1 fruit fly cellular context compared by ENCODE assay signal in genomic region chr3L:3454921-3455554, dm6.
A peak's percentile ranks its signal among the peaks of the same experiment; 100 is the strongest.
TF ChIP-seq lines count a peak whose summit lies in the region.

No protein-coding gene starts in this region.

TF ChIP-seq in whole organism, embryonic, 481 proteins besides CTCF, POLR2A, EP300 and RAD21 (continued from another document and continues in another):
- TF ChIP-seq trh (GFP tag; optimal IDR thresholded peaks at IDR 0.05; lab: Kevin White, UChicago) (no peak), ttk (GFP tag; IDR thresholded peaks at IDR 0.05; lab: Robert Waterston, UW) (0 out of 2 replicates have a peak, but pooled peaks have one; percentile 25), BEAF-32 (GFP tag; optimal IDR thresholded peaks at IDR 0.05; lab: Kevin White, UChicago) (no peak), Spps (tag; optimal IDR thresholded peaks at IDR 0.05; lab: Kevin White, UChicago) (no peak), CG4854 (GFP tag; optimal IDR thresholded peaks at IDR 0.05; lab: Kevin White, UChicago) (no peak), Nf-YC (tag; optimal IDR thresholded peaks at IDR 0.05; lab: Kevin White, UChicago) (peak; percentile 3), Sox100B (GFP tag; optimal IDR thresholded peaks at IDR 0.05; lab: Kevin White, UChicago) (peak; percentile 38), CG4404 (GFP tag; IDR thresholded peaks at IDR 0.05; lab: Robert Waterston, UW) (peak; percentile 31; the same call in 1 of the 2 replicates), Atf3 (GFP tag; optimal IDR thresholded peaks at IDR 0.05; lab: Kevin White, UChicago) (no peak), nerfin-2 (GFP tag; IDR thresholded peaks at IDR 0.05; lab: Robert Waterston, UW; ENCODE audit: partially characterized antibody) (no peak), CG15073 (GFP tag; optimal IDR thresholded peaks at IDR 0.05; lab: Kevin White, UChicago) (no peak), Fer3 (tag; optimal IDR thresholded peaks at IDR 0.05; lab: Kevin White, UChicago) (no peak), amos (GFP tag; IDR thresholded peaks at IDR 0.05; lab: Robert Waterston, UW; ENCODE audit: partially characterized antibody) (no peak), Ada2b (GFP tag; IDR thresholded peaks at IDR 0.05; lab: Robert Waterston, UW) (peak; percentile 66; the same call in 1 of the 2 replicates), sima (GFP tag; optimal IDR thresholded peaks at IDR 0.05; lab: Kevin White, UChicago) (no peak), sob (GFP tag; IDR thresholded peaks at IDR 0.05; lab: Robert Waterston, UW) (no peak; the same call in 1 of the 2 replicates), Nf-YB (GFP tag; optimal IDR thresholded peaks at IDR 0.05; lab: Kevin White, UChicago) (no peak), Dip3 (GFP tag; optimal IDR thresholded peaks at IDR 0.05; lab: Kevin White, UChicago) (no peak), Nf-YA (GFP tag; IDR thresholded peaks at IDR 0.05; lab: Robert Waterston, UW) (no peak), Hsf (GFP tag; optimal IDR thresholded peaks at IDR 0.05; lab: Kevin White, UChicago) (peak; percentile 5), Hr78 (GFP tag; optimal IDR thresholded peaks at IDR 0.05; lab: Kevin White, UChicago) (no peak), CG6654 (GFP tag; optimal IDR thresholded peaks at IDR 0.05; lab: Kevin White, UChicago) (no peak), CG31441 (GFP tag; IDR thresholded peaks at IDR 0.05; lab: Robert Waterston, UW) (no peak), CG12942 (GFP tag; optimal IDR thresholded peaks at IDR 0.05; lab: Kevin White, UChicago) (no peak), Dfd (GFP tag; optimal IDR thresholded peaks at IDR 0.05; lab: Kevin White, UChicago) (no peak), Drgx (GFP tag; IDR thresholded peaks at IDR 0.05; lab: Robert Waterston, UW) (0 out of 2 replicates have a peak, but pooled peaks have one; percentile 5), Gsc (GFP tag; IDR thresholded peaks at IDR 0.05; lab: Robert Waterston, UW) (no peak), run (tag; optimal IDR thresholded peaks at IDR 0.05; lab: Kevin White, UChicago) (no peak), scrt (GFP tag; optimal IDR thresholded peaks at IDR 0.05; lab: Kevin White, UChicago) (no peak), CG10147 (GFP tag; optimal IDR thresholded peaks at IDR 0.05; lab: Kevin White, UChicago) (no peak), CG4360 (GFP tag; IDR thresholded peaks at IDR 0.05; lab: Robert Waterston, UW) (no peak), CG8281 (tag; optimal IDR thresholded peaks at IDR 0.05; lab: Kevin White, UChicago) (peak; percentile 100), Xbp1 (GFP tag; optimal IDR thresholded peaks at IDR 0.05; lab: Kevin White, UChicago) (no peak), CG6175 (GFP tag; IDR thresholded peaks at IDR 0.05; lab: Robert Waterston, UW) (no peak), chinmo (GFP tag; IDR thresholded peaks at IDR 0.05; lab: Robert Waterston, UW; ENCODE audit: partially characterized antibody) (peak; percentile 67; the same call in 1 of the 4 replicates), kni (GFP tag; optimal IDR thresholded peaks at IDR 0.05; lab: Kevin White, UChicago) (peak; percentile 60), p53 (GFP tag; optimal IDR thresholded peaks at IDR 0.05; lab: Kevin White, UChicago) (no peak), peb (GFP tag; IDR thresholded peaks at IDR 0.05; lab: Robert Waterston, UW) (peak; percentile 27; the same call in 1 of the 2 replicates), trem (tag; optimal IDR thresholded peaks at IDR 0.05; lab: Kevin White, UChicago) (no peak), CG11456 (GFP tag; IDR thresholded peaks at IDR 0.05; lab: Robert Waterston, UW) (no peak), CG17912 (GFP tag; optimal IDR thresholded peaks at IDR 0.05; lab: Kevin White, UChicago) (no peak), sna (GFP tag; IDR thresholded peaks at IDR 0.05; lab: Robert Waterston, UW; ENCODE audit: partially characterized antibody) (no peak), psq (GFP tag; optimal IDR thresholded peaks at IDR 0.05; lab: Kevin White, UChicago) (no peak), gsb-n (tag; optimal IDR thresholded peaks at IDR 0.05; lab: Kevin White, UChicago) (no peak), pita (GFP tag; optimal IDR thresholded peaks at IDR 0.05; lab: Kevin White, UChicago) (no peak), mld (GFP tag; IDR thresholded peaks at IDR 0.05; lab: Robert Waterston, UW; ENCODE audit: partially characterized antibody) (no peak), cwo (GFP tag; optimal IDR thresholded peaks at IDR 0.05; lab: Kevin White, UChicago) (no peak), CG4328 (GFP tag; optimal IDR thresholded peaks at IDR 0.05; lab: Kevin White, UChicago) (no peak), CG3838 (GFP tag; optimal IDR thresholded peaks at IDR 0.05; lab: Kevin White, UChicago) (no peak), CG4707 (GFP tag; optimal IDR thresholded peaks at IDR 0.05; lab: Kevin White, UChicago) (no peak), stwl (tag; optimal IDR thresholded peaks at IDR 0.05; lab: Kevin White, UChicago) (no peak), gsb (GFP tag; IDR thresholded peaks at IDR 0.05; lab: Robert Waterston, UW) (no peak), CG15601 (tag; optimal IDR thresholded peaks at IDR 0.05; lab: Kevin White, UChicago) (no peak), vvl (GFP tag; IDR thresholded peaks at IDR 0.05; lab: Robert Waterston, UW) (peak; percentile 71; the same call in 1 of the 2 replicates), hth (optimal IDR thresholded peaks at IDR 0.05; lab: Kevin White, UChicago) (no peak), C15 (GFP tag; IDR thresholded peaks at IDR 0.05; lab: Robert Waterston, UW) (no peak), CG13123 (GFP tag; optimal IDR thresholded peaks at IDR 0.05; lab: Kevin White, UChicago) (no peak), vnd (GFP tag; IDR thresholded peaks at IDR 0.05; lab: Robert Waterston, UW; ENCODE audit: partially characterized antibody) (no peak), bab2 (GFP tag; optimal IDR thresholded peaks at IDR 0.05; lab: Kevin White, UChicago) (no peak), so (GFP tag; IDR thresholded peaks at IDR 0.05; lab: Robert Waterston, UW) (no peak), Sox102F (GFP tag; optimal IDR thresholded peaks at IDR 0.05; lab: Kevin White, UChicago) (peak; percentile 57), fd96Cb (tag; optimal IDR thresholded peaks at IDR 0.05; lab: Kevin White, UChicago) (peak; percentile 24), CG30403 (GFP tag; optimal IDR thresholded peaks at IDR 0.05; lab: Kevin White, UChicago) (peak; percentile 34), CG15479 (GFP tag; optimal IDR thresholded peaks at IDR 0.05; lab: Kevin White, UChicago) (no peak), CkIIα-i1 (GFP tag; IDR thresholded peaks at IDR 0.05; lab: Robert Waterston, UW) (no peak), gce (GFP tag; IDR thresholded peaks at IDR 0.05; lab: Robert Waterston, UW) (no peak), phol (tag; optimal IDR thresholded peaks at IDR 0.05; lab: Kevin White, UChicago) (peak; percentile 45), CG4282 (GFP tag; optimal IDR thresholded peaks at IDR 0.05; lab: Kevin White, UChicago) (no peak), CG31224 (GFP tag; IDR thresholded peaks at IDR 0.05; lab: Robert Waterston, UW) (peak; percentile 6; the same call in 1 of the 2 replicates), YL-1 (GFP tag; optimal IDR thresholded peaks at IDR 0.05; lab: Kevin White, UChicago) (no peak), CG12104 (GFP tag; optimal IDR thresholded peaks at IDR 0.05; lab: Kevin White, UChicago) (peak; percentile 1), CG17359 (tag; optimal IDR thresholded peaks at IDR 0.05; lab: Kevin White, UChicago) (peak; percentile 46), CG9876 (GFP tag; optimal IDR thresholded peaks at IDR 0.05; lab: Kevin White, UChicago) (no peak), caup (GFP tag; optimal IDR thresholded peaks at IDR 0.05; lab: Kevin White, UChicago; ENCODE audit: severe bottlenecking) (no peak), CG3847 (GFP tag; IDR thresholded peaks at IDR 0.05; lab: Robert Waterston, UW) (no peak), Lim3 (GFP tag; IDR thresholded peaks at IDR 0.05; lab: Robert Waterston, UW) (no peak), pb (GFP tag; optimal IDR thresholded peaks at IDR 0.05; lab: Kevin White, UChicago) (no peak), CG15011 (GFP tag; optimal IDR thresholded peaks at IDR 0.05; lab: Kevin White, UChicago) (no peak), CG10959 (GFP tag; IDR thresholded peaks at IDR 0.05; lab: Robert Waterston, UW) (no peak), crp (GFP tag; optimal IDR thresholded peaks at IDR 0.05; lab: Kevin White, UChicago) (no peak), CG12769 (tag; optimal IDR thresholded peaks at IDR 0.05; lab: Kevin White, UChicago) (peak; percentile 48), CG9609 (GFP tag; optimal IDR thresholded peaks at IDR 0.05; lab: Kevin White, UChicago) (no peak), tgo (GFP tag; IDR thresholded peaks at IDR 0.05; lab: Robert Waterston, UW) (peak; percentile 61), Taf1 (GFP tag; IDR thresholded peaks at IDR 0.05; lab: Robert Waterston, UW) (no peak), Rfx (GFP tag; IDR thresholded peaks at IDR 0.05; lab: Robert Waterston, UW) (peak; percentile 26; the same call in 1 of the 2 replicates), CG2120 (GFP tag; optimal IDR thresholded peaks at IDR 0.05; lab: Kevin White, UChicago) (no peak), CG7928 (GFP tag; optimal IDR thresholded peaks at IDR 0.05; lab: Kevin White, UChicago) (no peak), Poxn (GFP tag; IDR thresholded peaks at IDR 0.05; lab: Robert Waterston, UW) (no peak), CG11560 (tag; IDR thresholded peaks at IDR 0.05; lab: Robert Waterston, UW) (peak; percentile 12; the same call in 1 of the 3 replicates), HHEX (GFP tag; optimal IDR thresholded peaks at IDR 0.05; lab: Kevin White, UChicago) (no peak), bcd (GFP tag; optimal IDR thresholded peaks at IDR 0.05; lab: Kevin White, UChicago) (no peak), Max (GFP tag; optimal IDR thresholded peaks at IDR 0.05; lab: Kevin White, UChicago) (no peak), Awh (GFP tag; IDR thresholded peaks at IDR 0.05; lab: Robert Waterston, UW) (peak; percentile 29; the same call in 1 of the 2 replicates), ATbp (GFP tag; optimal IDR thresholded peaks at IDR 0.05; lab: Kevin White, UChicago) (no peak), Ptx1 (GFP tag; IDR thresholded peaks at IDR 0.05; lab: Robert Waterston, UW) (peak; percentile 72), CG9437 (GFP tag; optimal IDR thresholded peaks at IDR 0.05; lab: Kevin White, UChicago) (no peak), sr (GFP tag; IDR thresholded peaks at IDR 0.05; lab: Robert Waterston, UW) (peak; percentile 87), fd64A (GFP tag; optimal IDR thresholded peaks at IDR 0.05; lab: Kevin White, UChicago) (no peak), croc (GFP tag; conservative IDR thresholded peaks at IDR 0.05; lab: Robert Waterston, UW) (peak; percentile 38; the same call in 1 of the 3 replicates), Blimp-1 (GFP tag; optimal IDR thresholded peaks at IDR 0.05; lab: Kevin White, UChicago) (peak; percentile 32), CG12236 (GFP tag; optimal IDR thresholded peaks at IDR 0.05; lab: Kevin White, UChicago) (no peak), bigmax (GFP tag; optimal IDR thresholded peaks at IDR 0.05; lab: Kevin White, UChicago) (no peak), CG16863 (GFP tag; optimal IDR thresholded peaks at IDR 0.05; lab: Kevin White, UChicago) (no peak), CG12391 (tag; optimal IDR thresholded peaks at IDR 0.05; lab: Kevin White, UChicago) (no peak), Hr3 (GFP tag; optimal IDR thresholded peaks at IDR 0.05; lab: Kevin White, UChicago) (no peak), sens-2 (GFP tag; IDR thresholded peaks at IDR 0.05; lab: Robert Waterston, UW) (no peak), CG4617 (GFP tag; optimal IDR thresholded peaks at IDR 0.05; lab: Kevin White, UChicago; ENCODE audit: borderline replicate concordance) (no peak), pfk (GFP tag; optimal IDR thresholded peaks at IDR 0.05; lab: Kevin White, UChicago) (no peak), Scr (GFP tag; IDR thresholded peaks at IDR 0.05; lab: Robert Waterston, UW; ENCODE audit: partially characterized antibody) (no peak), CG13287 (GFP tag; IDR thresholded peaks at IDR 0.05; lab: Robert Waterston, UW; ENCODE audit: partially characterized antibody) (no peak), repo (GFP tag; optimal IDR thresholded peaks at IDR 0.05; lab: Kevin White, UChicago) (no peak), prd (optimal IDR thresholded peaks at IDR 0.05; lab: Kevin White, UChicago) (no peak), prd (GFP tag; IDR thresholded peaks at IDR 0.05; lab: Robert Waterston, UW) (peak; percentile 60; the same call in 1 of the 3 replicates), dmrt11E (tag; optimal IDR thresholded peaks at IDR 0.05; lab: Kevin White, UChicago) (no peak), HmgD (GFP tag; optimal IDR thresholded peaks at IDR 0.05; lab: Kevin White, UChicago) (no peak), CG16813 (GFP tag; IDR thresholded peaks at IDR 0.05; lab: Robert Waterston, UW; ENCODE audit: partially characterized antibody) (no peak), CG17612 (GFP tag; IDR thresholded peaks at IDR 0.05; lab: Robert Waterston, UW) (no peak), CG1024 (GFP tag; IDR thresholded peaks at IDR 0.05; lab: Robert Waterston, UW) (no peak), CG2199 (GFP tag; IDR thresholded peaks at IDR 0.05; lab: Robert Waterston, UW) (peak; percentile 54; the same call in 1 of the 3 replicates), lmd (GFP tag; IDR thresholded peaks at IDR 0.05; lab: Robert Waterston, UW) (peak; percentile 71), B-H1 (GFP tag; IDR thresholded peaks at IDR 0.05; lab: Robert Waterston, UW) (no peak), Dll (GFP tag; IDR thresholded peaks at IDR 0.05; lab: Robert Waterston, UW; ENCODE audit: partially characterized antibody) (no peak), ems (GFP tag; optimal IDR thresholded peaks at IDR 0.05; lab: Kevin White, UChicago) (no peak), MTF-1 (GFP tag; optimal IDR thresholded peaks at IDR 0.05; lab: Kevin White, UChicago; ENCODE audit: borderline replicate concordance) (no peak), ftz-f1 (GFP tag; optimal IDR thresholded peaks at IDR 0.05; lab: Kevin White, UChicago) (no peak), da (GFP tag; optimal IDR thresholded peaks at IDR 0.05; lab: Kevin White, UChicago) (no peak), chm (GFP tag; IDR thresholded peaks at IDR 0.05; lab: Robert Waterston, UW) (no peak), CG8478 (optimal IDR thresholded peaks at IDR 0.05; lab: Kevin White, UChicago) (no peak), CG7839 (tag; optimal IDR thresholded peaks at IDR 0.05; lab: Kevin White, UChicago) (peak; percentile 46), CG1529 (GFP tag; optimal IDR thresholded peaks at IDR 0.05; lab: Kevin White, UChicago) (no peak), CG16815 (GFP tag; optimal IDR thresholded peaks at IDR 0.05; lab: Kevin White, UChicago) (no peak), CG12659 (GFP tag; optimal IDR thresholded peaks at IDR 0.05; lab: Kevin White, UChicago) (peak; percentile 22), BtbVII (GFP tag; optimal IDR thresholded peaks at IDR 0.05; lab: Kevin White, UChicago) (no peak), D19A (tag; optimal IDR thresholded peaks at IDR 0.05; lab: Kevin White, UChicago) (no peak)
